Worm (Caenorhabditis elegans) whole organism, mixed stage, embryonic: Measurements from ENCODE around the gene nhr-4.

Experiments used
- elt-3 ChIP-seq: fragments of 150-350 bp; optimal IDR thresholded peaks from 2 replicates; lab custom pipeline; 2014; ENCODE audit warnings: missing biosample characterization, missing genetic modification characterization
- mep-1 ChIP-seq: fragments of 150-350 bp; optimal IDR thresholded peaks from 2 replicates; lab custom pipeline; 2017; ENCODE audit warnings: missing biosample characterization, missing genetic modification reagents, missing genetic modification characterization, inconsistent platforms
- nhr-237 ChIP-seq: fragments of 150-350 bp; optimal IDR thresholded peaks from 2 replicates; lab custom pipeline; 2014; ENCODE audit warnings: missing biosample characterization, missing genetic modification characterization
- pha-4 ChIP-seq: fragments of 150-350 bp; optimal IDR thresholded peaks from 2 replicates; lab custom pipeline; 2018; ENCODE audit warnings: missing biosample characterization, missing genetic modification reagents, missing genetic modification characterization
- snpc-4 ChIP-seq: fragments of 150-350 bp; optimal IDR thresholded peaks from 2 replicates; lab custom pipeline; 2014; ENCODE audit warnings: missing biosample characterization, missing genetic modification characterization

- TF ChIP-seq snpc-4: no peak
- no peak for TF ChIP-seq mep-1 (tag; lab: Kevin White, UChicago)
- no peak for TF ChIP-seq nhr-237 (tag; lab: Kevin White, UChicago)
- TF ChIP-seq pha-4 (tag; lab: Kevin White, UChicago): no peak
- no peak for TF ChIP-seq elt-3 (tag; lab: Kevin White, UChicago)
These were observed 10.7 kb downstream of the nhr-4 start, which contains the start of gene ttbk-3 for ce11 chrIV:9889857-9890256.
